Worm (Caenorhabditis elegans) whole organism, young adult: ENCODE results near the gene semo-1.
A peak's percentile ranks its signal among the peaks of the same experiment; 100 is the strongest.

Experiments
- B0035.1 ChIP-seq: sonication (generic microtip); optimal IDR thresholded peaks from 2 replicates; lab custom pipeline; 2016; ENCODE audit warnings: missing genetic modification characterization, mild to moderate bottlenecking, missing compliant biosample characterization, missing genotype, missing genetic modification reagents
- D2030.7 ChIP-seq: fragments of 200-800 bp; sonication (Bioruptor generic); IDR thresholded peaks from 2 replicates; pipeline ENCODE4 v1.3.6; 2022; ENCODE audit warnings: missing genetic modification reagents, missing genetic modification characterization, missing compliant biosample characterization
- F22D6.2 ChIP-seq: sonication (generic microtip); optimal IDR thresholded peaks from 2 replicates; lab custom pipeline; 2016; ENCODE audit warnings: mild to moderate bottlenecking, missing genetic modification characterization, missing compliant biosample characterization
- F23B12.7 ChIP-seq: sonication (generic microtip); optimal IDR thresholded peaks from 2 replicates; lab custom pipeline; 2017; ENCODE audit warnings: missing genetic modification characterization, mild to moderate bottlenecking, missing compliant biosample characterization, antibody characterized with exemption, moderate library complexity; ENCODE audit not compliant: insufficient read depth
- F39B2.1 ChIP-seq: fragments of 200-800 bp; sonication (Bioruptor generic); IDR thresholded peaks from 2 replicates; pipeline ENCODE4 v1.3.6; 2022; ENCODE audit warnings: missing genetic modification reagents, missing genetic modification characterization, missing compliant biosample characterization
- F52B5.7 ChIP-seq: sonication (generic microtip); optimal IDR thresholded peaks from 2 replicates; lab custom pipeline; 2016; ENCODE audit warnings: mild to moderate bottlenecking, missing genetic modification characterization, missing compliant biosample characterization
- F57A8.1 ChIP-seq: fragments of 200-800 bp; sonication (Bioruptor generic); optimal IDR thresholded peaks from 2 replicates; lab custom pipeline; 2018; ENCODE audit warnings: mild to moderate bottlenecking, missing genetic modification characterization, moderate library complexity, missing compliant biosample characterization
- F57C9.4 ChIP-seq: sonication (generic microtip); optimal IDR thresholded peaks from 2 replicates; lab custom pipeline; 2017; ENCODE audit warnings: mild to moderate bottlenecking, missing genetic modification characterization, missing compliant biosample characterization
- K11D2.4 ChIP-seq: fragments of 200-800 bp; sonication (Bioruptor generic); IDR thresholded peaks from 2 replicates; pipeline ENCODE4 v1.3.6; 2022; ENCODE audit warnings: missing genetic modification reagents, missing genetic modification characterization, missing compliant biosample characterization
- K12H6.12 ChIP-seq: fragments of 200-800 bp; sonication (Bioruptor generic); optimal IDR thresholded peaks from 2 replicates; lab custom pipeline; 2018; ENCODE audit warnings: mild to moderate bottlenecking, missing genetic modification characterization, missing compliant biosample characterization
- T07F8.4 ChIP-seq: sonication (generic microtip); optimal IDR thresholded peaks from 2 replicates; lab custom pipeline; 2016; ENCODE audit warnings: mild to moderate bottlenecking, missing genetic modification characterization, moderate library complexity, missing compliant biosample characterization
- Y53F4B.3 ChIP-seq: fragments of 200-800 bp; sonication (Bioruptor generic); IDR thresholded peaks from 2 replicates; pipeline ENCODE4 v1.3.6; 2022; ENCODE audit warnings: missing genetic modification reagents, missing genetic modification characterization, missing compliant biosample characterization
- Y56A3A.18 ChIP-seq: fragments of 200-800 bp; sonication (Bioruptor generic); IDR thresholded peaks from 2 replicates; pipeline ENCODE4 v1.3.6; 2022; ENCODE audit warnings: missing genetic modification reagents, missing genetic modification characterization, missing compliant biosample characterization
- ama-1 ChIP-seq, 3 experiments: fragments of 150-350 bp in 1 of 3; sonication (generic microtip) in 2 of 3; optimal IDR thresholded peaks; 2 replicates each; lab custom pipeline; 2014 to 2018; ENCODE audit warnings: missing biosample characterization in 2 of 3, missing genetic modification characterization in 2 of 3, missing genetic modification reagents in 2 of 3
- aptf-3 ChIP-seq: fragments of 200-800 bp; sonication (Bioruptor generic); IDR thresholded peaks from 2 replicates; pipeline ENCODE4 v1.3.6; 2022; ENCODE audit warnings: missing genetic modification characterization, missing compliant biosample characterization
- atf-7 ChIP-seq: sonication (generic microtip); optimal IDR thresholded peaks from 2 replicates; lab custom pipeline; 2017; ENCODE audit warnings: mild to moderate bottlenecking, missing genetic modification characterization, missing compliant biosample characterization
- bed-2 ChIP-seq: fragments of 200-800 bp; sonication (Bioruptor generic); IDR thresholded peaks from 2 replicates; pipeline ENCODE4 v1.3.6; 2022; ENCODE audit warnings: missing genetic modification reagents, missing genetic modification characterization, missing compliant biosample characterization
- ceh-40 ChIP-seq: fragments of 200-800 bp; sonication (Bioruptor generic); IDR thresholded peaks from 2 replicates; pipeline ENCODE4 v1.3.6; 2022; ENCODE audit warnings: missing genetic modification characterization, missing compliant biosample characterization
- ceh-58 ChIP-seq: fragments of 200-800 bp; sonication (Bioruptor generic); IDR thresholded peaks from 2 replicates; pipeline ENCODE4 v1.3.6; 2022; ENCODE audit warnings: missing genetic modification characterization, missing compliant biosample characterization
- ceh-79 ChIP-seq: sonication (generic microtip); optimal IDR thresholded peaks from 2 replicates; lab custom pipeline; 2017; ENCODE audit warnings: mild to moderate bottlenecking, missing genetic modification characterization, missing compliant biosample characterization
- die-1 ChIP-seq: sonication (generic microtip); optimal IDR thresholded peaks from 2 replicates; lab custom pipeline; 2016; ENCODE audit warnings: missing genotype, mild to moderate bottlenecking, missing genetic modification characterization, missing compliant biosample characterization
- efl-1 ChIP-seq: fragments of 150-350 bp; optimal IDR thresholded peaks from 2 replicates; lab custom pipeline; 2014; ENCODE audit warnings: missing biosample characterization, missing genetic modification reagents, missing genetic modification characterization
- egrh-3 ChIP-seq: fragments of 200-800 bp; sonication (Bioruptor generic); IDR thresholded peaks from 2 replicates; pipeline ENCODE4 v1.3.6; 2022; ENCODE audit warnings: missing genetic modification reagents, missing genetic modification characterization, missing compliant biosample characterization
- ekl-4 ChIP-seq: fragments of 200-800 bp; sonication (Bioruptor generic); IDR thresholded peaks from 2 replicates; pipeline ENCODE4 v1.3.6; 2022; ENCODE audit warnings: missing genetic modification reagents, missing genetic modification characterization, missing compliant biosample characterization
- ets-4 ChIP-seq: fragments of 200-800 bp; sonication (Bioruptor generic); optimal IDR thresholded peaks from 2 replicates; lab custom pipeline; 2018; ENCODE audit warnings: mild to moderate bottlenecking, missing genetic modification characterization, missing compliant biosample characterization
- him-1 ChIP-seq: sonication (generic microtip); optimal IDR thresholded peaks from 2 replicates; lab custom pipeline; 2016; ENCODE audit warnings: missing genotype, missing genetic modification reagents, missing genetic modification characterization, missing compliant biosample characterization
- hmg-1.2 ChIP-seq: fragments of 200-800 bp; sonication (Bioruptor generic); IDR thresholded peaks from 2 replicates; pipeline ENCODE4 v1.3.6; 2022; ENCODE audit warnings: missing genetic modification reagents, missing genetic modification characterization, missing compliant biosample characterization
- hrde-1 ChIP-seq: sonication (generic microtip); optimal IDR thresholded peaks from 2 replicates; lab custom pipeline; 2016; ENCODE audit warnings: missing genetic modification characterization, mild to moderate bottlenecking, missing compliant biosample characterization, moderate library complexity, missing genotype, missing genetic modification reagents, borderline replicate concordance
- lin-26 ChIP-seq: fragments of 200-800 bp; sonication (Bioruptor generic); IDR thresholded peaks from 2 replicates; pipeline ENCODE4 v1.3.6; 2022; ENCODE audit warnings: missing genetic modification reagents, missing genetic modification characterization, missing compliant biosample characterization
- lin-35 ChIP-seq, 3 experiments: fragments of 150-350 bp in 2 of 3; sonication (generic microtip) in 1 of 3; optimal IDR thresholded peaks; 2 replicates each; lab custom pipeline; 2014 to 2018; ENCODE audit warnings: missing biosample characterization in 3 of 3, missing genetic modification characterization in 3 of 3, missing genetic modification reagents in 3 of 3
- lin-40 ChIP-seq: sonication (generic microtip); optimal IDR thresholded peaks from 2 replicates; lab custom pipeline; 2016; ENCODE audit warnings: missing genetic modification characterization, mild to moderate bottlenecking, missing compliant biosample characterization, missing genotype, missing genetic modification reagents
- madf-3 ChIP-seq: fragments of 200-800 bp; sonication (Bioruptor generic); IDR thresholded peaks from 2 replicates; pipeline ENCODE4 v1.3.6; 2022; ENCODE audit warnings: missing genetic modification reagents, missing genetic modification characterization, missing compliant biosample characterization
- madf-6 ChIP-seq: fragments of 200-800 bp; sonication (Bioruptor generic); IDR thresholded peaks from 2 replicates; pipeline ENCODE4 v1.3.6; 2022; ENCODE audit warnings: missing genetic modification reagents, missing genetic modification characterization, missing compliant biosample characterization
- nfya-2 ChIP-seq: fragments of 200-800 bp; sonication (Bioruptor generic); IDR thresholded peaks from 2 replicates; pipeline ENCODE4 v1.3.6; 2022; ENCODE audit warnings: missing genetic modification reagents, missing genetic modification characterization, missing compliant biosample characterization
- nhr-80 ChIP-seq: sonication (generic microtip); optimal IDR thresholded peaks from 2 replicates; lab custom pipeline; 2016; ENCODE audit warnings: missing genetic modification characterization, missing compliant biosample characterization
- nhr-90 ChIP-seq: sonication (generic microtip); optimal IDR thresholded peaks from 2 replicates; lab custom pipeline; 2016; ENCODE audit warnings: missing genotype, mild to moderate bottlenecking, missing genetic modification characterization, missing compliant biosample characterization
- pbrm-1 ChIP-seq: fragments of 200-800 bp; sonication (Bioruptor generic); IDR thresholded peaks from 2 replicates; pipeline ENCODE4 v1.3.6; 2022; ENCODE audit warnings: missing genetic modification reagents, missing genetic modification characterization, missing compliant biosample characterization
- pha-4 ChIP-seq: fragments of 150-350 bp; sonication (generic microtip); optimal IDR thresholded peaks from 2 replicates; lab custom pipeline; 2014; ENCODE audit warnings: missing biosample characterization, missing genetic modification reagents, missing genetic modification characterization
- rcor-1 ChIP-seq: fragments of 200-800 bp; sonication (Bioruptor generic); IDR thresholded peaks from 2 replicates; pipeline ENCODE4 v1.3.6; 2022; ENCODE audit warnings: missing genetic modification reagents, missing genetic modification characterization, missing compliant biosample characterization
- sdz-38 ChIP-seq: sonication (generic microtip); optimal IDR thresholded peaks from 2 replicates; lab custom pipeline; 2016; ENCODE audit warnings: missing genotype, missing genetic modification characterization, missing compliant biosample characterization
- snpc-3.4 ChIP-seq: sonication (generic microtip); optimal IDR thresholded peaks from 2 replicates; lab custom pipeline; 2017; ENCODE audit warnings: missing genetic modification characterization, mild to moderate bottlenecking, missing compliant biosample characterization, antibody characterized with exemption, moderate library complexity, missing genotype, missing genetic modification reagents
- somi-1 ChIP-seq: fragments of 200-800 bp; sonication (Bioruptor generic); optimal IDR thresholded peaks from 2 replicates; lab custom pipeline; 2018; ENCODE audit warnings: mild to moderate bottlenecking, missing genetic modification characterization, missing compliant biosample characterization
- tbp1 ChIP-seq: fragments of 200-800 bp; sonication (Bioruptor generic); optimal IDR thresholded peaks from 2 replicates; lab custom pipeline; 2018; ENCODE audit warnings: mild to moderate bottlenecking, missing genetic modification characterization, missing compliant biosample characterization
- unc-130 ChIP-seq: sonication (generic microtip); optimal IDR thresholded peaks from 2 replicates; lab custom pipeline; 2016; ENCODE audit warnings: missing genetic modification reagents, missing genetic modification characterization, missing compliant biosample characterization
- unc-62 ChIP-seq: fragments of 150-350 bp; optimal IDR thresholded peaks from 2 replicates; lab custom pipeline; 2014; ENCODE audit warnings: missing biosample characterization, missing genetic modification reagents, missing genetic modification characterization
- xnd-1 ChIP-seq: sonication (generic microtip); optimal IDR thresholded peaks from 2 replicates; lab custom pipeline; 2016; ENCODE audit warnings: missing genotype, missing genetic modification reagents, missing genetic modification characterization, missing compliant biosample characterization
- zfh-2 ChIP-seq: fragments of 200-800 bp; sonication (Bioruptor generic); conservative IDR thresholded peaks from 2 replicates; pipeline ENCODE4 v1.3.6; 2022; ENCODE audit warnings: missing genetic modification reagents, missing genetic modification characterization, missing compliant biosample characterization
- ztf-18 ChIP-seq: sonication (generic microtip); optimal IDR thresholded peaks from 2 replicates; lab custom pipeline; 2016; ENCODE audit warnings: missing genotype, mild to moderate bottlenecking, missing genetic modification characterization, missing compliant biosample characterization

The semo-1 gene

ce11 chrIV:14070185-14070991 lies 19.4 kb downstream of the semo-1 start (continued):
- no peak for TF ChIP-seq atf-7
- no peak for TF ChIP-seq Y53F4B.3 (GFP tag; lab: Robert Waterston, UW)
- no peak for TF ChIP-seq sdz-38 (tag; lab: Kevin White, UChicago)
- TF ChIP-seq nhr-80 (tag; lab: Kevin White, UChicago) = peak; percentile 37
- no peak for TF ChIP-seq aptf-3 (GFP tag; lab: Robert Waterston, UW)
- no peak for TF ChIP-seq pha-4 (tag; lab: Kevin White, UChicago)
- TF ChIP-seq B0035.1 (tag; lab: Kevin White, UChicago) = no peak
- TF ChIP-seq madf-6 (GFP tag; lab: Robert Waterston, UW) = peak; percentile 70
- TF ChIP-seq snpc-3.4 (tag; lab: Kevin White, UChicago) = peak; percentile 60
- TF ChIP-seq lin-26 (GFP tag; lab: Robert Waterston, UW) = no peak
- TF ChIP-seq ceh-58 (GFP tag; lab: Robert Waterston, UW) = no peak
- no peak for TF ChIP-seq F23B12.7 (tag; lab: Kevin White, UChicago)
- TF ChIP-seq T07F8.4 (tag; lab: Kevin White, UChicago) = no peak
- TF ChIP-seq unc-62 (GFP tag; lab: Kevin White, UChicago) = no peak
- TF ChIP-seq efl-1 (GFP tag; lab: Kevin White, UChicago) = peak; percentile 66
- no peak for TF ChIP-seq unc-130 (GFP tag; lab: Kevin White, UChicago)
- TF ChIP-seq F22D6.2 (tag; lab: Kevin White, UChicago) = no peak
- peak in 1 of 3 experiments; percentile 20 for TF ChIP-seq lin-35 (GFP tag; optimal IDR thresholded peaks at IDR 0.05; lab: Kevin White, UChicago)
- TF ChIP-seq ztf-18 (tag; lab: Kevin White, UChicago) = no peak
- 0 out of 2 replicates have a peak, but pooled peaks have one; percentile 15 for TF ChIP-seq rcor-1 (GFP tag; lab: Robert Waterston, UW)
- no peak for TF ChIP-seq hmg-1.2 (GFP tag; lab: Robert Waterston, UW)
- no peak for TF ChIP-seq him-1
- TF ChIP-seq madf-3 (GFP tag; lab: Robert Waterston, UW) = no peak
- TF ChIP-seq D2030.7 (GFP tag; lab: Robert Waterston, UW) = peak; percentile 22; the same call in 1 of the 2 replicates
- no peak for TF ChIP-seq ekl-4 (GFP tag; lab: Robert Waterston, UW)
- TF ChIP-seq K12H6.12 (tag; lab: Kevin White, UChicago) = no peak
- TF ChIP-seq zfh-2 (GFP tag; lab: Robert Waterston, UW) = peak; percentile 61; the same call in 1 of the 2 replicates
- TF ChIP-seq somi-1 (GFP tag; lab: Kevin White, UChicago) = no peak
- no peak for TF ChIP-seq ets-4 (GFP tag; lab: Kevin White, UChicago)
- TF ChIP-seq bed-2 (GFP tag; lab: Robert Waterston, UW) = no peak
- TF ChIP-seq xnd-1 (tag; lab: Kevin White, UChicago) = no peak
- no peak for TF ChIP-seq hrde-1 (tag; lab: Kevin White, UChicago)
- TF ChIP-seq egrh-3 (GFP tag; lab: Robert Waterston, UW) = no peak
- TF ChIP-seq ama-1 (optimal IDR thresholded peaks at IDR 0.05; lab: Kevin White, UChicago) = no peak
- no peak for TF ChIP-seq ama-1 (GFP tag; optimal IDR thresholded peaks at IDR 0.05; lab: Kevin White, UChicago)
- no peak for TF ChIP-seq K11D2.4
- no peak for TF ChIP-seq F57A8.1 (GFP tag; lab: Kevin White, UChicago)
- no peak for TF ChIP-seq nhr-90 (tag; lab: Kevin White, UChicago)
- TF ChIP-seq lin-40 (tag; lab: Kevin White, UChicago) = no peak
- TF ChIP-seq F57C9.4 (tag; lab: Kevin White, UChicago) = no peak
- TF ChIP-seq die-1 = no peak
- no peak for TF ChIP-seq Y56A3A.18 (GFP tag; lab: Robert Waterston, UW)
- TF ChIP-seq F52B5.7 (tag; lab: Kevin White, UChicago) = no peak
- no peak for TF ChIP-seq ceh-40 (GFP tag; lab: Robert Waterston, UW)
- TF ChIP-seq ceh-79 (tag; lab: Kevin White, UChicago) = no peak
- no peak for TF ChIP-seq pbrm-1 (GFP tag; lab: Robert Waterston, UW)
- TF ChIP-seq tbp1 = no peak
- no peak for TF ChIP-seq nfya-2
- TF ChIP-seq F39B2.1 (GFP tag; lab: Robert Waterston, UW) = no peak
